Fruit fly (Drosophila melanogaster): ENCODE measurements around the gene Prx6a.

The Prx6a gene

dm6 chr2L:2878859-2879258 lies 827 bp upstream of the Prx6a start, which contains the start of gene RabGGTb (continued):
- TF ChIP-seq H15 (GFP tag; IDR thresholded peaks at IDR 0.05) (peak; percentile 73; the same call in 2 of the 3 replicates), E2f1 (GFP tag; IDR thresholded peaks at IDR 0.05) (peak; percentile 63), CG17359 (tag; optimal IDR thresholded peaks at IDR 0.05) (peak; percentile 33), BtbVII (GFP tag; optimal IDR thresholded peaks at IDR 0.05) (peak; percentile 27), CG2199 (GFP tag; IDR thresholded peaks at IDR 0.05) (no peak), Sox100B (GFP tag; optimal IDR thresholded peaks at IDR 0.05) (no peak), CG14050 (GFP tag; IDR thresholded peaks at IDR 0.05) (peak; percentile 48; the same call in 2 of the 3 replicates), ERR (GFP tag; optimal IDR thresholded peaks at IDR 0.05) (peak; percentile 15), CG8290 (GFP tag; optimal IDR thresholded peaks at IDR 0.05) (no peak), CG8290 (tag; optimal IDR thresholded peaks at IDR 0.05) (peak in 1 of 2 experiments; percentile 84), lola (GFP tag; optimal IDR thresholded peaks at IDR 0.05) (peak in 1 of 3 experiments; percentile 12), CG3065 (GFP tag; optimal IDR thresholded peaks at IDR 0.05) (no peak), gro (GFP tag; optimal IDR thresholded peaks at IDR 0.05) (peak; percentile 40), CG16779 (GFP tag; IDR thresholded peaks at IDR 0.05) (peak; percentile 51; the same call in 1 of the 2 replicates), CG1603 (tag; optimal IDR thresholded peaks at IDR 0.05) (peak; percentile 77), CG1792 (GFP tag; optimal IDR thresholded peaks at IDR 0.05) (peak; percentile 48), Sry-β (GFP tag; optimal IDR thresholded peaks at IDR 0.05) (no peak), CG1529 (GFP tag; optimal IDR thresholded peaks at IDR 0.05) (peak; percentile 20), CG12299 (tag; optimal IDR thresholded peaks at IDR 0.05) (peak; percentile 40), Fer3 (tag; optimal IDR thresholded peaks at IDR 0.05) (peak; percentile 26), pnt (GFP tag; optimal IDR thresholded peaks at IDR 0.05) (peak; percentile 17), Side (GFP tag; optimal IDR thresholded peaks at IDR 0.05) (peak; percentile 46), klu (GFP tag; IDR thresholded peaks at IDR 0.05) (peak; percentile 33; the same call in 1 of the 2 replicates), btn (GFP tag; optimal IDR thresholded peaks at IDR 0.05) (no peak), gce (GFP tag; IDR thresholded peaks at IDR 0.05) (peak; percentile 54; the same call in 1 of the 3 replicates), CG11695 (GFP tag; IDR thresholded peaks at IDR 0.05) (peak; percentile 64; the same call in 2 of the 3 replicates), z (GFP tag; IDR thresholded peaks at IDR 0.05) (no peak), Abd-B (GFP tag; optimal IDR thresholded peaks at IDR 0.05) (no peak), CG1647 (GFP tag; optimal IDR thresholded peaks at IDR 0.05) (peak; percentile 48), CG5245 (GFP tag; optimal IDR thresholded peaks at IDR 0.05) (no peak), sd (tag; optimal IDR thresholded peaks at IDR 0.05) (peak; percentile 19), CG7963 (GFP tag; IDR thresholded peaks at IDR 0.05; ENCODE audit: partially characterized antibody) (no peak), bab2 (GFP tag; optimal IDR thresholded peaks at IDR 0.05) (peak; percentile 66), HLH54F (GFP tag; optimal IDR thresholded peaks at IDR 0.05) (peak; percentile 67), peb (GFP tag; IDR thresholded peaks at IDR 0.05) (peak; percentile 37; the same call in 1 of the 2 replicates), amos (GFP tag; IDR thresholded peaks at IDR 0.05; ENCODE audit: partially characterized antibody) (no peak; the same call in 1 of the 2 replicates), luna (GFP tag; optimal IDR thresholded peaks at IDR 0.05) (no peak), CG30403 (GFP tag; optimal IDR thresholded peaks at IDR 0.05) (peak; percentile 58), Gug (GFP tag; IDR thresholded peaks at IDR 0.05) (peak; percentile 42; the same call in 3 of the 4 replicates), CkIIα-i1 (GFP tag; IDR thresholded peaks at IDR 0.05) (no peak), CG10274 (GFP tag; optimal IDR thresholded peaks at IDR 0.05) (no peak), CG17612 (GFP tag; IDR thresholded peaks at IDR 0.05) (no peak), Dp (GFP tag; optimal IDR thresholded peaks at IDR 0.05) (no peak), CG7745 (tag; optimal IDR thresholded peaks at IDR 0.05) (no peak), Rx (GFP tag; IDR thresholded peaks at IDR 0.05) (peak; percentile 69), CG6272 (GFP tag; IDR thresholded peaks at IDR 0.05) (peak; percentile 49), sens-2 (GFP tag; IDR thresholded peaks at IDR 0.05) (0 out of 2 replicates have a peak, but pooled peaks have one; percentile 42), CG11504 (tag; optimal IDR thresholded peaks at IDR 0.05) (peak; percentile 47), Hey (tag; optimal IDR thresholded peaks at IDR 0.05) (no peak), CG11398 (GFP tag; optimal IDR thresholded peaks at IDR 0.05) (peak; percentile 41), MTF-1 (GFP tag; optimal IDR thresholded peaks at IDR 0.05; ENCODE audit: borderline replicate concordance) (peak; percentile 11)
